Worm (Caenorhabditis elegans) whole organism, mixed stage, embryonic: ENCODE results near the gene ucr-1.

ENCODE experiments used
- blmp-1 ChIP-seq: fragments of 150-350 bp; optimal IDR thresholded peaks from 2 replicates; lab custom pipeline; 2014; ENCODE audit warnings: missing biosample characterization, missing genetic modification characterization
- cnd-1 ChIP-seq: fragments of 200-800 bp; sonication (Bioruptor generic); optimal IDR thresholded peaks from 2 replicates; lab custom pipeline; 2018; ENCODE audit warnings: mild to moderate bottlenecking, missing genetic modification characterization, missing compliant biosample characterization
- mls-2 ChIP-seq: sonication (generic microtip); optimal IDR thresholded peaks from 2 replicates; lab custom pipeline; 2016; ENCODE audit warnings: mild to moderate bottlenecking, missing genetic modification characterization, moderate library complexity, missing compliant biosample characterization
- nhr-237 ChIP-seq: fragments of 150-350 bp; optimal IDR thresholded peaks from 2 replicates; lab custom pipeline; 2014; ENCODE audit warnings: missing biosample characterization, missing genetic modification characterization
- pha-4 ChIP-seq: fragments of 150-350 bp; optimal IDR thresholded peaks from 2 replicates; lab custom pipeline; 2018; ENCODE audit warnings: missing biosample characterization, missing genetic modification reagents, missing genetic modification characterization
- snpc-4 ChIP-seq: fragments of 150-350 bp; optimal IDR thresholded peaks from 2 replicates; lab custom pipeline; 2014; ENCODE audit warnings: missing biosample characterization, missing genetic modification characterization
- unc-39 ChIP-seq: fragments of 150-350 bp; optimal IDR thresholded peaks from 2 replicates; lab custom pipeline; 2014; ENCODE audit warnings: missing biosample characterization, missing genetic modification characterization
- unc-62 ChIP-seq: fragments of 150-350 bp; optimal IDR thresholded peaks from 2 replicates; lab custom pipeline; 2014; ENCODE audit warnings: missing biosample characterization, missing genetic modification reagents, missing genetic modification characterization
- zip-8 ChIP-seq: fragments of 150-350 bp; optimal IDR thresholded peaks from 2 replicates; lab custom pipeline; 2014; ENCODE audit warnings: missing biosample characterization, missing genetic modification characterization
- ztf-11 ChIP-seq: fragments of 150-350 bp; optimal IDR thresholded peaks from 2 replicates; lab custom pipeline; 2014; ENCODE audit warnings: missing biosample characterization, missing genetic modification characterization

DNA sequence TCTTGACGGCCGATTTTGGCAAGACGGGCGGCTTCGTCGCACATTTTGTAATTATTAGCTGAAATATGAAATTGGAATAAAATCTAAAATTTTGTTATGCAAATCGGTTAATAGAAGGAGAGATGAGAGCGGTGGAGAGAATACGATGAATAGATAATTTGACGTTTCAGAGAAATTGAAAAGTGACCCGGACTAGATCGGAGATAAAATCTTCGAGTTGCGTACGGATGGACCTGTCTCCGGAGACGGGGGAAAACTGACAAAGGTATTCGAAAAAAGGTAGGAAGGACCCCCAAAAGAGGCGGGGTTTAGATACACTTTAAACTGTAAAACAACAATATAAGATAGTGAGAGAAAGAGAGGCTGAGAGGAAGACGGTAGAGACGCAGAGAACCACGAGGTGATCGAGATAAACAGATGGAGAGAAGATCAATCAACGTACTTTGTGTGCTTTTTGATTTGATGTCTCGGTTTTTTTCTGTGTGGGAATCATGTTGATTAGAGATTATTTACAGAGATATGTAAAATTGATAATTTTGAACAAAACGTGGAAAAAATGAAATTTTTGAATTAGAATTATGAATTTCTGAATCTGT lies 39.8 kb upstream of the ucr-1 start, which contains the start of gene F09F7.6:
- TF ChIP-seq mls-2 (tag; lab: Kevin White, UChicago) (no peak), unc-39 (tag; lab: Kevin White, UChicago) (no peak), ztf-11 (tag; lab: Kevin White, UChicago) (no peak), pha-4 (no peak), unc-62 (GFP tag; lab: Kevin White, UChicago) (no peak), blmp-1 (tag; lab: Kevin White, UChicago) (no peak), cnd-1 (no peak), nhr-237 (tag; lab: Kevin White, UChicago) (no peak), snpc-4 (tag; lab: Kevin White, UChicago) (no peak), zip-8 (no peak)
